Worm (Caenorhabditis elegans) whole organism, midembryonic: Measurements from ENCODE around the gene F11A5.18.

ENCODE experiments used
- T22C8.4 ChIP-seq: fragments of 200-800 bp; sonication (Bioruptor generic); IDR thresholded peaks from 2 replicates; pipeline ENCODE4 v1.3.6; 2022; ENCODE audit warnings: missing genetic modification characterization, missing compliant biosample characterization
- cog-1 ChIP-seq: sonication (generic microtip); optimal IDR thresholded peaks from 2 replicates; lab custom pipeline; 2016; ENCODE audit warnings: missing genetic modification characterization, missing compliant biosample characterization
- flt-1 ChIP-seq: fragments of 200-800 bp; sonication (Bioruptor generic); IDR thresholded peaks from 2 replicates; pipeline ENCODE4 v1.3.6; 2022; ENCODE audit warnings: missing genetic modification characterization, missing compliant biosample characterization
- klf-2 ChIP-seq: fragments of 200-800 bp; sonication (Bioruptor generic); conservative IDR thresholded peaks from 2 replicates; pipeline ENCODE4 v1.3.6; 2022; ENCODE audit warnings: missing genetic modification reagents, missing genetic modification characterization, missing compliant biosample characterization
- med-1 ChIP-seq: sonication (generic microtip); optimal IDR thresholded peaks from 2 replicates; lab custom pipeline; 2017; ENCODE audit warnings: missing genetic modification characterization, mild to moderate bottlenecking, missing compliant biosample characterization, antibody characterized with exemption, missing genetic modification reagents; ENCODE audit not compliant: insufficient read depth
- ref-1 ChIP-seq: fragments of 200-800 bp; sonication (Bioruptor generic); conservative IDR thresholded peaks from 2 replicates; pipeline ENCODE4 v1.3.6; 2022; ENCODE audit warnings: missing genetic modification reagents, missing genetic modification characterization, missing compliant biosample characterization
- tab-1 ChIP-seq: fragments of 200-800 bp; sonication (Bioruptor generic); IDR thresholded peaks from 2 replicates; pipeline ENCODE4 v1.3.6; 2022; ENCODE audit warnings: missing genetic modification characterization, missing compliant biosample characterization
- ztf-23 ChIP-seq: fragments of 200-800 bp; sonication (Bioruptor generic); IDR thresholded peaks from 2 replicates; pipeline ENCODE4 v1.3.6; 2022; ENCODE audit warnings: missing genetic modification reagents, missing genetic modification characterization, missing compliant biosample characterization
- ztf-29 ChIP-seq: fragments of 200-800 bp; sonication (Bioruptor generic); IDR thresholded peaks from 2 replicates; pipeline ENCODE4 v1.3.6; 2022; ENCODE audit warnings: missing genetic modification reagents, missing genetic modification characterization, missing compliant biosample characterization

- no peak for TF ChIP-seq cog-1 (tag; lab: Kevin White, UChicago)
- no peak for TF ChIP-seq T22C8.4 (GFP tag; lab: Robert Waterston, UW)
- no peak for TF ChIP-seq klf-2 (GFP tag; lab: Robert Waterston, UW)
- no peak for TF ChIP-seq ref-1 (GFP tag; lab: Robert Waterston, UW)
- TF ChIP-seq flt-1: no peak
- TF ChIP-seq ztf-23 (GFP tag; lab: Robert Waterston, UW): no peak
- no peak for TF ChIP-seq tab-1
- no peak for TF ChIP-seq med-1
- TF ChIP-seq ztf-29 (GFP tag; lab: Robert Waterston, UW): no peak
These were observed 47.6 kb upstream of the F11A5.18 start, which contains the start of gene str-97 for ce11 chrV:16155111-16155510.
